Fruit fly (Drosophila melanogaster) whole organism, embryonic: ENCODE measurements around the gene CG32720.

ENCODE experiments used
- CG6689 ChIP-seq: fragments of 200-800 bp; sonication (Bioruptor generic); IDR thresholded peaks from 2 replicates; pipeline ENCODE4 v1.3.6; 2022; ENCODE audit warnings: missing biosample characterization, missing genetic modification characterization
- Dek ChIP-seq: fragments of 200-800 bp; sonication (Bioruptor generic); optimal IDR thresholded peaks from 3 replicates; lab custom pipeline; 2019; ENCODE audit warnings: missing biosample characterization, mild to moderate bottlenecking, missing genetic modification characterization, moderate library complexity
- Drgx ChIP-seq: fragments of 200-800 bp; sonication (Bioruptor generic); IDR thresholded peaks from 2 replicates; pipeline ENCODE4 v1.3.6; 2022; ENCODE audit warnings: missing biosample characterization, missing genetic modification characterization
- Sry-β ChIP-seq: fragments of 200-800 bp; sonication (Bioruptor generic); optimal IDR thresholded peaks from 2 replicates; lab custom pipeline; 2018; ENCODE audit warnings: missing biosample characterization, mild to moderate bottlenecking, missing genetic modification characterization, moderate library complexity
- bsh ChIP-seq, 2 experiments: fragments of 200-800 bp; sonication (Bioruptor generic); optimal IDR thresholded peaks; 2 replicates each; lab custom pipeline; 2017 to 2018; ENCODE audit warnings: mild to moderate bottlenecking in 2 of 2, missing biosample characterization in 2 of 2, missing genetic modification characterization in 2 of 2, moderate library complexity in 1 of 2

The CG32720 gene

dm6 chrX:7486294-7486693, 50.5 kb downstream of the CG32720 start (continued):
- TF ChIP-seq Sry-β (GFP tag; lab: Kevin White, UChicago): no peak
- TF ChIP-seq Dek: no peak
- TF ChIP-seq CG6689 (GFP tag; lab: Robert Waterston, UW): peak; percentile 22; the same call in 1 of the 2 replicates
- TF ChIP-seq bsh (GFP tag; optimal IDR thresholded peaks at IDR 0.05; lab: Kevin White, UChicago): peak in 1 of 2 experiments; percentile 4
- TF ChIP-seq Drgx (GFP tag; lab: Robert Waterston, UW): no peak
